Worm (Caenorhabditis elegans) whole organism, mixed stage, embryonic: ENCODE results near the gene coq-5.

ENCODE experiments used
- M03D4.4 ChIP-seq: sonication (generic microtip); optimal IDR thresholded peaks from 2 replicates; lab custom pipeline; 2017; ENCODE audit warnings: mild to moderate bottlenecking, missing genetic modification characterization, missing compliant biosample characterization
- bed-3 ChIP-seq: fragments of 200-800 bp; sonication (Bioruptor generic); optimal IDR thresholded peaks from 3 replicates; lab custom pipeline; 2018; ENCODE audit warnings: mild to moderate bottlenecking, missing genetic modification characterization, moderate library complexity, missing compliant biosample characterization
- blmp-1 ChIP-seq: fragments of 150-350 bp; optimal IDR thresholded peaks from 2 replicates; lab custom pipeline; 2014; ENCODE audit warnings: missing biosample characterization, missing genetic modification characterization
- ceh-43 ChIP-seq: fragments of 200-800 bp; sonication (Bioruptor generic); optimal IDR thresholded peaks from 2 replicates; lab custom pipeline; 2018; ENCODE audit warnings: mild to moderate bottlenecking, missing genetic modification characterization, moderate library complexity, missing compliant biosample characterization
- ceh-83 ChIP-seq: fragments of 200-800 bp; sonication (Bioruptor generic); optimal IDR thresholded peaks from 2 replicates; lab custom pipeline; 2018; ENCODE audit warnings: mild to moderate bottlenecking, missing genetic modification characterization, missing compliant biosample characterization
- ces-1 ChIP-seq: fragments of 150-350 bp; optimal IDR thresholded peaks from 2 replicates; lab custom pipeline; 2014; ENCODE audit warnings: missing biosample characterization, missing genetic modification reagents, missing genetic modification characterization
- cnd-1 ChIP-seq: fragments of 200-800 bp; sonication (Bioruptor generic); optimal IDR thresholded peaks from 2 replicates; lab custom pipeline; 2018; ENCODE audit warnings: mild to moderate bottlenecking, missing genetic modification characterization, missing compliant biosample characterization
- drap-1 ChIP-seq: fragments of 200-800 bp; sonication (Bioruptor generic); optimal IDR thresholded peaks from 3 replicates; lab custom pipeline; 2018; ENCODE audit warnings: mild to moderate bottlenecking, missing genetic modification characterization, missing compliant biosample characterization
- elt-1 ChIP-seq: sonication (generic microtip); optimal IDR thresholded peaks from 2 replicates; lab custom pipeline; 2017; ENCODE audit warnings: missing genetic modification characterization, mild to moderate bottlenecking, missing compliant biosample characterization, antibody characterized with exemption, moderate library complexity, borderline replicate concordance; ENCODE audit not compliant: insufficient read depth
- elt-3 ChIP-seq: fragments of 150-350 bp; optimal IDR thresholded peaks from 2 replicates; lab custom pipeline; 2014; ENCODE audit warnings: missing biosample characterization, missing genetic modification characterization
- flh-1 ChIP-seq: fragments of 200-800 bp; sonication (Bioruptor generic); optimal IDR thresholded peaks from 2 replicates; lab custom pipeline; 2018; ENCODE audit warnings: mild to moderate bottlenecking, missing genetic modification characterization, moderate library complexity, missing compliant biosample characterization
- ham-2 ChIP-seq: fragments of 200-800 bp; sonication (Bioruptor generic); optimal IDR thresholded peaks from 2 replicates; lab custom pipeline; 2018; ENCODE audit warnings: mild to moderate bottlenecking, missing genetic modification characterization, missing compliant biosample characterization
- hlh-1 ChIP-seq: fragments of 150-350 bp; optimal IDR thresholded peaks from 2 replicates; lab custom pipeline; 2014; ENCODE audit warnings: missing biosample characterization, missing genetic modification reagents, missing genetic modification characterization
- lin-13 ChIP-seq: fragments of 150-350 bp; optimal IDR thresholded peaks from 2 replicates; lab custom pipeline; 2014; ENCODE audit warnings: missing biosample characterization, missing genetic modification characterization
- lin-32 ChIP-seq: fragments of 200-800 bp; sonication (Bioruptor generic); optimal IDR thresholded peaks from 2 replicates; lab custom pipeline; 2018; ENCODE audit warnings: mild to moderate bottlenecking, missing genetic modification characterization, missing compliant biosample characterization
- lsy-2 ChIP-seq: fragments of 150-350 bp; optimal IDR thresholded peaks from 2 replicates; lab custom pipeline; 2014; ENCODE audit warnings: missing biosample characterization, missing genetic modification characterization
- mab-5 ChIP-seq: fragments of 150-350 bp; optimal IDR thresholded peaks from 2 replicates; lab custom pipeline; 2014; ENCODE audit warnings: missing biosample characterization, missing genetic modification characterization
- mep-1 ChIP-seq: fragments of 150-350 bp; optimal IDR thresholded peaks from 2 replicates; lab custom pipeline; 2017; ENCODE audit warnings: missing biosample characterization, missing genetic modification reagents, missing genetic modification characterization, inconsistent platforms
- mls-2 ChIP-seq: sonication (generic microtip); optimal IDR thresholded peaks from 2 replicates; lab custom pipeline; 2016; ENCODE audit warnings: mild to moderate bottlenecking, missing genetic modification characterization, moderate library complexity, missing compliant biosample characterization
- nhr-12 ChIP-seq: fragments of 150-350 bp; optimal IDR thresholded peaks from 2 replicates; lab custom pipeline; 2014; ENCODE audit warnings: missing biosample characterization, missing genetic modification characterization
- nhr-2 ChIP-seq: fragments of 150-350 bp; optimal IDR thresholded peaks from 2 replicates; lab custom pipeline; 2014; ENCODE audit warnings: missing biosample characterization, missing genetic modification characterization
- nhr-237 ChIP-seq: fragments of 150-350 bp; optimal IDR thresholded peaks from 2 replicates; lab custom pipeline; 2014; ENCODE audit warnings: missing biosample characterization, missing genetic modification characterization
- nhr-76 ChIP-seq: sonication (generic microtip); optimal IDR thresholded peaks from 2 replicates; lab custom pipeline; 2017; ENCODE audit warnings: missing biosample characterization, missing genetic modification characterization
- pha-4 ChIP-seq: fragments of 150-350 bp; optimal IDR thresholded peaks from 2 replicates; lab custom pipeline; 2018; ENCODE audit warnings: missing biosample characterization, missing genetic modification reagents, missing genetic modification characterization
- snpc-4 ChIP-seq: fragments of 150-350 bp; optimal IDR thresholded peaks from 2 replicates; lab custom pipeline; 2014; ENCODE audit warnings: missing biosample characterization, missing genetic modification characterization
- tbx-8 ChIP-seq: fragments of 200-800 bp; sonication (Bioruptor generic); optimal IDR thresholded peaks from 2 replicates; lab custom pipeline; 2018; ENCODE audit warnings: mild to moderate bottlenecking, missing genetic modification characterization, moderate library complexity, missing compliant biosample characterization
- unc-120 ChIP-seq: sonication (generic microtip); optimal IDR thresholded peaks from 2 replicates; lab custom pipeline; 2017; ENCODE audit warnings: missing genetic modification characterization, missing compliant biosample characterization; ENCODE audit not compliant: poor library complexity, severe bottlenecking
- unc-39 ChIP-seq: fragments of 150-350 bp; optimal IDR thresholded peaks from 2 replicates; lab custom pipeline; 2014; ENCODE audit warnings: missing biosample characterization, missing genetic modification characterization
- unc-62 ChIP-seq: fragments of 150-350 bp; optimal IDR thresholded peaks from 2 replicates; lab custom pipeline; 2014; ENCODE audit warnings: missing biosample characterization, missing genetic modification reagents, missing genetic modification characterization
- zip-8 ChIP-seq: fragments of 150-350 bp; optimal IDR thresholded peaks from 2 replicates; lab custom pipeline; 2014; ENCODE audit warnings: missing biosample characterization, missing genetic modification characterization
- ztf-11 ChIP-seq: fragments of 150-350 bp; optimal IDR thresholded peaks from 2 replicates; lab custom pipeline; 2014; ENCODE audit warnings: missing biosample characterization, missing genetic modification characterization

The coq-5 gene

ce11 chrIII:7848173-7848572, 10.1 kb downstream of the coq-5 start:
- no peak for TF ChIP-seq M03D4.4 (tag; lab: Kevin White, UChicago)
- TF ChIP-seq ces-1 (GFP tag; lab: Kevin White, UChicago): peak; percentile 91
- TF ChIP-seq, all 35 proteins: peak for 1

DNA sequence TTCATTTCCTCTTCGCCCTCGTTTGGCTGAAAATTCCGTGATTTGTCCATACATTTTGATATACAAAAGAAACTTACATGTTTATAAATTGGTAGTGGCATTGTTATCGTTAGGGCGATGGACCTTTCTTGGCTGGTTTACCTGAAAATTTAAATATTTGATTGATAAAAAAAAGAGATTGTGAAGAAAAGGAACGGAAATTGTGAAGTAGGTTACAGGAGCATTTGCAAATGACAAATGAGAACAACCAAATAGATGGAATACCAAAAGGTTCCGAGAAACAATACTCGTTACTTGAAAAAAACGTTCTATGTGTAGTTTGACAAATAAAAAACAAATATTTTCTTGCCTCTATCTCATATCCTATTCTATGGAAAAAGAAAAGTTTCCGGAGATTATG, 14.7 kb downstream of the coq-5 start, which contains the start of gene ZK652.8:
TSS of gene ZK652.8 (minus strand) at position 101 of the 400 bp plus-strand sequence.
- TF ChIP-seq elt-3 (tag; lab: Kevin White, UChicago) (no peak), ham-2 (GFP tag; lab: Kevin White, UChicago) (no peak), mep-1 (tag; lab: Kevin White, UChicago) (no peak), ces-1 (GFP tag; lab: Kevin White, UChicago) (no peak), snpc-4 (no peak), blmp-1 (tag; lab: Kevin White, UChicago) (no peak), mab-5 (tag; lab: Kevin White, UChicago) (no peak), nhr-2 (tag; lab: Kevin White, UChicago) (no peak), nhr-12 (tag; lab: Kevin White, UChicago) (no peak), ztf-11 (tag; lab: Kevin White, UChicago) (no peak), flh-1 (no peak), elt-1 (tag; lab: Kevin White, UChicago) (no peak), lin-13 (tag; lab: Kevin White, UChicago) (no peak)

- no peak for TF ChIP-seq ces-1 (GFP tag; lab: Kevin White, UChicago)
- TF ChIP-seq flh-1: no peak
- no peak for TF ChIP-seq mls-2 (tag; lab: Kevin White, UChicago)
- no peak for TF ChIP-seq hlh-1 (tag; lab: Kevin White, UChicago)
- TF ChIP-seq lin-32: no peak
- no peak for TF ChIP-seq nhr-76 (tag; lab: Kevin White, UChicago)
- TF ChIP-seq nhr-2 (tag; lab: Kevin White, UChicago): no peak
- no peak for TF ChIP-seq cnd-1 (tag; lab: Kevin White, UChicago)
- no peak for TF ChIP-seq mab-5 (tag; lab: Kevin White, UChicago)
- no peak for TF ChIP-seq unc-39 (tag; lab: Kevin White, UChicago)
- TF ChIP-seq ceh-83 (GFP tag; lab: Kevin White, UChicago): no peak
These were observed 19.2 kb downstream of the coq-5 start, which contains the start of gene ceh-23 for ce11 chrIII:7838907-7839642. TSS of gene ceh-23 (plus strand) at chrIII:7839592.

- TF ChIP-seq lsy-2 (no peak), lin-13 (tag; lab: Kevin White, UChicago) (no peak), ceh-43 (GFP tag; lab: Kevin White, UChicago) (no peak), zip-8 (no peak), nhr-237 (tag; lab: Kevin White, UChicago) (no peak), mep-1 (tag; lab: Kevin White, UChicago) (no peak), nhr-76 (tag; lab: Kevin White, UChicago) (no peak), tbx-8 (GFP tag; lab: Kevin White, UChicago) (no peak), bed-3 (GFP tag; lab: Kevin White, UChicago) (no peak), drap-1 (GFP tag; lab: Kevin White, UChicago) (no peak), hlh-1 (tag; lab: Kevin White, UChicago) (no peak), pha-4 (tag; lab: Kevin White, UChicago) (no peak), unc-62 (no peak), unc-120 (tag; lab: Kevin White, UChicago) (no peak)
These were observed 20.7 kb downstream of the coq-5 start for ce11 chrIII:7837567-7837966.

- TF ChIP-seq elt-3 (tag; lab: Kevin White, UChicago) (no peak), lsy-2 (no peak), pha-4 (tag; lab: Kevin White, UChicago) (no peak)
These were observed 22.6 kb downstream of the coq-5 start for ce11 chrIII:7835684-7836083.
